Worm (Caenorhabditis elegans) whole organism, young adult: ENCODE data around the gene nhl-1.

ENCODE experiments used
- C06A6.2 ChIP-seq: fragments of 200-800 bp; sonication (Bioruptor generic); conservative IDR thresholded peaks from 2 replicates; pipeline ENCODE4 v1.3.6; 2022; ENCODE audit warnings: missing genetic modification characterization, missing compliant biosample characterization
- D2030.7 ChIP-seq: fragments of 200-800 bp; sonication (Bioruptor generic); IDR thresholded peaks from 2 replicates; pipeline ENCODE4 v1.3.6; 2022; ENCODE audit warnings: missing genetic modification reagents, missing genetic modification characterization, missing compliant biosample characterization
- F23B12.7 ChIP-seq: sonication (generic microtip); optimal IDR thresholded peaks from 2 replicates; lab custom pipeline; 2017; ENCODE audit warnings: missing genetic modification characterization, mild to moderate bottlenecking, missing compliant biosample characterization, antibody characterized with exemption, moderate library complexity; ENCODE audit not compliant: insufficient read depth
- F49E8.2 ChIP-seq: sonication (generic microtip); optimal IDR thresholded peaks from 3 replicates; lab custom pipeline; 2017; ENCODE audit warnings: missing genetic modification characterization, mild to moderate bottlenecking, missing compliant biosample characterization, antibody characterized with exemption, moderate library complexity; ENCODE audit not compliant: insufficient read depth
- F57A8.1 ChIP-seq: fragments of 200-800 bp; sonication (Bioruptor generic); optimal IDR thresholded peaks from 2 replicates; lab custom pipeline; 2018; ENCODE audit warnings: mild to moderate bottlenecking, missing genetic modification characterization, moderate library complexity, missing compliant biosample characterization
- K11D2.4 ChIP-seq: fragments of 200-800 bp; sonication (Bioruptor generic); IDR thresholded peaks from 2 replicates; pipeline ENCODE4 v1.3.6; 2022; ENCODE audit warnings: missing genetic modification reagents, missing genetic modification characterization, missing compliant biosample characterization
- K12H6.12 ChIP-seq: fragments of 200-800 bp; sonication (Bioruptor generic); optimal IDR thresholded peaks from 2 replicates; lab custom pipeline; 2018; ENCODE audit warnings: mild to moderate bottlenecking, missing genetic modification characterization, missing compliant biosample characterization
- T26A5.8 ChIP-seq: sonication (generic microtip); optimal IDR thresholded peaks from 2 replicates; lab custom pipeline; 2016; ENCODE audit warnings: missing genetic modification characterization, missing compliant biosample characterization
- Y95B8A.8 ChIP-seq: fragments of 200-800 bp; sonication (Bioruptor generic); IDR thresholded peaks from 2 replicates; pipeline ENCODE4 v1.3.6; 2022; ENCODE audit warnings: missing genetic modification reagents, missing genetic modification characterization, missing compliant biosample characterization
- ama-1 ChIP-seq, 3 experiments: fragments of 150-350 bp in 1 of 3; sonication (generic microtip) in 2 of 3; optimal IDR thresholded peaks; 2 replicates each; lab custom pipeline; 2014 to 2018; ENCODE audit warnings: missing biosample characterization in 2 of 3, missing genetic modification characterization in 2 of 3, missing genetic modification reagents in 2 of 3
- bed-1 ChIP-seq: fragments of 200-800 bp; sonication (Bioruptor generic); IDR thresholded peaks from 2 replicates; pipeline ENCODE4 v1.3.6; 2022; ENCODE audit warnings: missing genetic modification reagents, missing genetic modification characterization, missing compliant biosample characterization
- ceh-40 ChIP-seq: fragments of 200-800 bp; sonication (Bioruptor generic); IDR thresholded peaks from 2 replicates; pipeline ENCODE4 v1.3.6; 2022; ENCODE audit warnings: missing genetic modification characterization, missing compliant biosample characterization
- ceh-58 ChIP-seq: fragments of 200-800 bp; sonication (Bioruptor generic); IDR thresholded peaks from 2 replicates; pipeline ENCODE4 v1.3.6; 2022; ENCODE audit warnings: missing genetic modification characterization, missing compliant biosample characterization
- chd-7 ChIP-seq: sonication (generic microtip); optimal IDR thresholded peaks from 2 replicates; lab custom pipeline; 2016; ENCODE audit warnings: mild to moderate bottlenecking, missing genetic modification characterization, moderate library complexity, missing compliant biosample characterization
- egl-18 ChIP-seq: fragments of 200-800 bp; sonication (Bioruptor generic); IDR thresholded peaks from 2 replicates; pipeline ENCODE4 v1.3.6; 2022; ENCODE audit warnings: missing genetic modification reagents, missing genetic modification characterization, missing compliant biosample characterization
- ets-4 ChIP-seq: fragments of 200-800 bp; sonication (Bioruptor generic); optimal IDR thresholded peaks from 2 replicates; lab custom pipeline; 2018; ENCODE audit warnings: mild to moderate bottlenecking, missing genetic modification characterization, missing compliant biosample characterization
- him-1 ChIP-seq: sonication (generic microtip); optimal IDR thresholded peaks from 2 replicates; lab custom pipeline; 2016; ENCODE audit warnings: missing genotype, missing genetic modification reagents, missing genetic modification characterization, missing compliant biosample characterization
- hrde-1 ChIP-seq: sonication (generic microtip); optimal IDR thresholded peaks from 2 replicates; lab custom pipeline; 2016; ENCODE audit warnings: missing genetic modification characterization, mild to moderate bottlenecking, missing compliant biosample characterization, moderate library complexity, missing genotype, missing genetic modification reagents, borderline replicate concordance
- let-607 ChIP-seq, 2 experiments: fragments of 200-800 bp in 1 of 2; sonication (Bioruptor generic) in 1 of 2; sonication (generic microtip) in 1 of 2; optimal IDR thresholded peaks; 2 replicates each; lab custom pipeline; 2016 to 2018; ENCODE audit warnings: mild to moderate bottlenecking in 2 of 2, missing compliant biosample characterization in 2 of 2, missing genetic modification characterization in 2 of 2, moderate library complexity in 2 of 2, missing genotype in 1 of 2
- lin-26 ChIP-seq: fragments of 200-800 bp; sonication (Bioruptor generic); IDR thresholded peaks from 2 replicates; pipeline ENCODE4 v1.3.6; 2022; ENCODE audit warnings: missing genetic modification reagents, missing genetic modification characterization, missing compliant biosample characterization
- lin-40 ChIP-seq: sonication (generic microtip); optimal IDR thresholded peaks from 2 replicates; lab custom pipeline; 2016; ENCODE audit warnings: missing genetic modification characterization, mild to moderate bottlenecking, missing compliant biosample characterization, missing genotype, missing genetic modification reagents
- lir-1 ChIP-seq: fragments of 200-800 bp; sonication (Bioruptor generic); conservative IDR thresholded peaks from 2 replicates; pipeline ENCODE4 v1.3.6; 2022; ENCODE audit warnings: missing genetic modification reagents, missing genetic modification characterization, missing compliant biosample characterization
- mcd-1 ChIP-seq: fragments of 200-800 bp; sonication (Bioruptor generic); IDR thresholded peaks from 2 replicates; pipeline ENCODE4 v1.3.6; 2022; ENCODE audit warnings: missing genetic modification reagents, missing genetic modification characterization, missing compliant biosample characterization
- mel-28 ChIP-seq: sonication (generic microtip); optimal IDR thresholded peaks from 2 replicates; lab custom pipeline; 2016; ENCODE audit warnings: borderline replicate concordance, mild to moderate bottlenecking, missing genetic modification characterization, missing compliant biosample characterization
- mxl-1 ChIP-seq: sonication (generic microtip); optimal IDR thresholded peaks from 2 replicates; lab custom pipeline; 2016; ENCODE audit warnings: missing genetic modification characterization, missing compliant biosample characterization
- pbrm-1 ChIP-seq: fragments of 200-800 bp; sonication (Bioruptor generic); IDR thresholded peaks from 2 replicates; pipeline ENCODE4 v1.3.6; 2022; ENCODE audit warnings: missing genetic modification reagents, missing genetic modification characterization, missing compliant biosample characterization
- rcor-1 ChIP-seq: fragments of 200-800 bp; sonication (Bioruptor generic); IDR thresholded peaks from 2 replicates; pipeline ENCODE4 v1.3.6; 2022; ENCODE audit warnings: missing genetic modification reagents, missing genetic modification characterization, missing compliant biosample characterization
- repo-1 ChIP-seq: sonication (generic microtip); optimal IDR thresholded peaks from 2 replicates; lab custom pipeline; 2017; ENCODE audit warnings: mild to moderate bottlenecking, missing genetic modification characterization, missing compliant biosample characterization
- rpc-1 ChIP-seq, 2 experiments: fragments of 150-350 bp in 1 of 2; sonication (generic microtip) in 1 of 2; optimal IDR thresholded peaks; 2 replicates each; lab custom pipeline; 2014 to 2018; ENCODE audit warnings: missing biosample characterization in 1 of 2, missing genetic modification characterization in 1 of 2, missing genetic modification reagents in 1 of 2, missing genotype in 1 of 2
- snpc-4 ChIP-seq, 5 experiments: fragments of 150-350 bp in 1 of 5; sonication (generic microtip) in 4 of 5; optimal IDR thresholded peaks; 2 replicates each; lab custom pipeline; 2014 to 2018; ENCODE audit warnings: missing genetic modification characterization in 5 of 5, missing biosample characterization in 3 of 5, antibody characterized with exemption in 2 of 5, mild to moderate bottlenecking in 2 of 5, missing compliant biosample characterization in 2 of 5, missing genotype in 2 of 5, moderate library complexity in 2 of 5, missing genetic modification reagents in 1 of 5
- unc-62 ChIP-seq: fragments of 150-350 bp; optimal IDR thresholded peaks from 2 replicates; lab custom pipeline; 2014; ENCODE audit warnings: missing biosample characterization, missing genetic modification reagents, missing genetic modification characterization
- xnd-1 ChIP-seq: sonication (generic microtip); optimal IDR thresholded peaks from 2 replicates; lab custom pipeline; 2016; ENCODE audit warnings: missing genotype, missing genetic modification reagents, missing genetic modification characterization, missing compliant biosample characterization
- ztf-18 ChIP-seq: sonication (generic microtip); optimal IDR thresholded peaks from 2 replicates; lab custom pipeline; 2016; ENCODE audit warnings: missing genotype, mild to moderate bottlenecking, missing genetic modification characterization, missing compliant biosample characterization
- ztf-28 ChIP-seq: fragments of 200-800 bp; sonication (Bioruptor generic); IDR thresholded peaks from 2 replicates; pipeline ENCODE4 v1.3.6; 2022; ENCODE audit warnings: missing genetic modification reagents, missing genetic modification characterization, missing compliant biosample characterization
- ztf-3 ChIP-seq: fragments of 200-800 bp; sonication (Bioruptor generic); optimal IDR thresholded peaks from 2 replicates; lab custom pipeline; 2018; ENCODE audit warnings: mild to moderate bottlenecking, missing genetic modification characterization, missing compliant biosample characterization

nhl-1 gene

ce11 chrIII:9144744-9145390 is 8.8 kb downstream of the nhl-1 start, which contains the start of the genes ZK512.2 and ZK512.4:
TSS of gene ZK512.2 (minus strand) at chrIII:9144794.
TSS of gene ZK512.4 (plus strand) at chrIII:9145340.
- TF ChIP-seq ztf-3 (GFP tag; lab: Kevin White, UChicago) = no peak
- TF ChIP-seq F23B12.7 (tag; lab: Kevin White, UChicago) = peak; percentile 55
- TF ChIP-seq let-607 (tag; optimal IDR thresholded peaks at IDR 0.05; lab: Kevin White, UChicago) = peak in 1 of 2 experiments; percentile 0
- no peak for TF ChIP-seq repo-1 (tag; lab: Kevin White, UChicago)
- TF ChIP-seq lin-40 (tag; lab: Kevin White, UChicago) = no peak
- no peak for TF ChIP-seq D2030.7 (GFP tag; lab: Robert Waterston, UW)
- no peak for TF ChIP-seq lin-26 (GFP tag; lab: Robert Waterston, UW)
- no peak for TF ChIP-seq K11D2.4
- no peak for TF ChIP-seq Y95B8A.8 (GFP tag; lab: Robert Waterston, UW)
- no peak for TF ChIP-seq bed-1

- TF ChIP-seq rcor-1 (GFP tag; lab: Robert Waterston, UW) (no peak), T26A5.8 (no peak), him-1 (tag; lab: Kevin White, UChicago) (no peak), chd-7 (no peak), egl-18 (GFP tag; lab: Robert Waterston, UW) (no peak), snpc-4 (GFP tag; optimal IDR thresholded peaks at IDR 0.05; lab: Kevin White, UChicago) (no peak), snpc-4 (tag; optimal IDR thresholded peaks at IDR 0.05; lab: Kevin White, UChicago) (no peak), K12H6.12 (no peak), pbrm-1 (GFP tag; lab: Robert Waterston, UW) (no peak), ets-4 (GFP tag; lab: Kevin White, UChicago) (no peak), rpc-1 (optimal IDR thresholded peaks at IDR 0.05; lab: Kevin White, UChicago) (no peak), rpc-1 (tag; optimal IDR thresholded peaks at IDR 0.05; lab: Kevin White, UChicago) (no peak), hrde-1 (tag; lab: Kevin White, UChicago) (no peak), F49E8.2 (no peak), ztf-18 (tag; lab: Kevin White, UChicago) (no peak)
- TF ChIP-seq, all 124 proteins: peak for 0
Measured at ce11 chrIII:9143911-9144310, 9.8 kb downstream of the nhl-1 start, which contains the start of gene ZK512.11. TSS of gene ZK512.11 (plus strand) at chrIII:9144211.

- TF ChIP-seq lir-1 (GFP tag; lab: Robert Waterston, UW) = no peak
- no peak for TF ChIP-seq mel-28 (tag; lab: Kevin White, UChicago)
- no peak for TF ChIP-seq ztf-28
- no peak for TF ChIP-seq snpc-4 (GFP tag; optimal IDR thresholded peaks at IDR 0.05; lab: Kevin White, UChicago)
- TF ChIP-seq snpc-4 (tag; optimal IDR thresholded peaks at IDR 0.05; lab: Kevin White, UChicago) = no peak
- TF ChIP-seq ama-1 (optimal IDR thresholded peaks at IDR 0.05; lab: Kevin White, UChicago) = no peak
- no peak for TF ChIP-seq ama-1 (GFP tag; optimal IDR thresholded peaks at IDR 0.05; lab: Kevin White, UChicago)
- no peak for TF ChIP-seq mxl-1 (tag; lab: Kevin White, UChicago)
- no peak for TF ChIP-seq mcd-1 (GFP tag; lab: Robert Waterston, UW)
- TF ChIP-seq ceh-58 (GFP tag; lab: Robert Waterston, UW) = no peak
- TF ChIP-seq unc-62 (GFP tag; lab: Kevin White, UChicago) = no peak
- TF ChIP-seq F57A8.1 = no peak
- TF ChIP-seq Y95B8A.8 (GFP tag; lab: Robert Waterston, UW) = no peak
- no peak for TF ChIP-seq xnd-1
- no peak for TF ChIP-seq ets-4 (GFP tag; lab: Kevin White, UChicago)
- no peak for TF ChIP-seq C06A6.2 (GFP tag; lab: Robert Waterston, UW)
- TF ChIP-seq ceh-40 (GFP tag; lab: Robert Waterston, UW) = no peak
- TF ChIP-seq, all 124 proteins: peak for 0
Measured at ce11 chrIII:9138601-9139000, 15.1 kb downstream of the nhl-1 start, which contains the start of gene ZK512.7. TSS of gene ZK512.7 (minus strand) at chrIII:9138701.
